Worm (Caenorhabditis elegans): ENCODE measurements around the gene sre-41.

- no peak for TF ChIP-seq vab-15 (tag; optimal IDR thresholded peaks at IDR 0.05)
- TF ChIP-seq unc-86 (tag; optimal IDR thresholded peaks at IDR 0.05) = no peak
- no peak for TF ChIP-seq ceh-82 (tag; optimal IDR thresholded peaks at IDR 0.05)
- TF ChIP-seq ces-1 (GFP tag; optimal IDR thresholded peaks at IDR 0.05) = no peak
- TF ChIP-seq nhr-77 (tag; optimal IDR thresholded peaks at IDR 0.05) = no peak
- TF ChIP-seq unc-62 (GFP tag; optimal IDR thresholded peaks at IDR 0.05) = no peak
- no peak for TF ChIP-seq ceh-88 (GFP tag; IDR thresholded peaks at IDR 0.05)
- no peak for TF ChIP-seq fos-1 (tag; optimal IDR thresholded peaks at IDR 0.05)
Measured at ce11 chrII:12417514-12417913, 29.4 kb downstream of the sre-41 start, which contains the start of gene sre-27.

All from whole organism, L1 larva.